Worm (Caenorhabditis elegans): ENCODE data around the gene F08H9.3.
A peak's percentile ranks its signal among the peaks of the same experiment; 100 is the strongest.

The F08H9.3 gene

ce11 chrV:14463087-14463486 lies at the start of gene F08H9.3:
Gene F08H9.3, minus strand, starts transcription at chrV:14463338.
- TF ChIP-seq ref-2 (tag; optimal IDR thresholded peaks at IDR 0.05) (peak; percentile 17), elt-2 (tag; optimal IDR thresholded peaks at IDR 0.05) (peak; percentile 2)

DNA sequence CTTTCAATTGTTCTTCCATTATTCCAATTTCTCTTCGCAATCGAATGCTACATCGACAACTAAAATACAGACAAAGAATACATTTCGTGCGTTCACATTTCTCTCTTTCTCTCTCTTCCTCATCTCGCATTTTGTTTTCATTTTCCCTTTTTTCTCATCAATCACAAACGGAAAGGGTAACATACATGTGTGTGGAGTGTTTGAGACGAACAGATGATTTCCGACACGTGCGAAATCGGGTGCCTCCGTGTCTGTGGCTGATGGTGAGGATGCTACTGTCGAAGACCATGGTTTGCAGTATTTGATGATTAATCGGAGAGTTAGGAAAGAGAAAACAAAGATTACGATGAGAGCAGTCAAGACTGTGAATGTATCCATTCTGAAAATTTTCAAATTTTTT lies 47.6 kb upstream of the F08H9.3 start, which contains the start of gene R02D5.9:
R02D5.9 (minus strand) TSS at position 378 of the 400 bp plus-strand sequence.
- TF ChIP-seq hlh-13 (GFP tag; optimal IDR thresholded peaks at IDR 0.05) (no peak), lin-11 (tag; optimal IDR thresholded peaks at IDR 0.05) (no peak), ceh-22 (tag; optimal IDR thresholded peaks at IDR 0.05) (no peak), ceh-34 (tag; optimal IDR thresholded peaks at IDR 0.05) (no peak), ceh-2 (tag; optimal IDR thresholded peaks at IDR 0.05) (no peak), dve-1 (tag; optimal IDR thresholded peaks at IDR 0.05) (no peak), lim-6 (tag; optimal IDR thresholded peaks at IDR 0.05) (no peak), zip-5 (tag; optimal IDR thresholded peaks at IDR 0.05) (no peak), ceh-18 (tag; optimal IDR thresholded peaks at IDR 0.05) (no peak), unc-55 (GFP tag; optimal IDR thresholded peaks at IDR 0.05) (no peak)

ce11 chrV:14508556-14508955 lies 45.4 kb upstream of the F08H9.3 start:
- TF ChIP-seq che-1 (tag; optimal IDR thresholded peaks at IDR 0.05) (no peak), nfya-1 (tag; optimal IDR thresholded peaks at IDR 0.05) (no peak), pha-4 (tag; optimal IDR thresholded peaks at IDR 0.05) (no peak), nhr-232 (tag; optimal IDR thresholded peaks at IDR 0.05) (no peak), ceh-30 (tag; optimal IDR thresholded peaks at IDR 0.05) (no peak), lim-6 (tag; optimal IDR thresholded peaks at IDR 0.05) (no peak), fkh-10 (GFP tag; optimal IDR thresholded peaks at IDR 0.05) (no peak), pqm-1 (tag; optimal IDR thresholded peaks at IDR 0.05) (no peak), T23F11.4 (GFP tag; optimal IDR thresholded peaks at IDR 0.05) (no peak), mec-3 (tag; optimal IDR thresholded peaks at IDR 0.05; ENCODE audit: borderline replicate concordance) (no peak), pat-9 (tag; optimal IDR thresholded peaks at IDR 0.05) (no peak), ceh-2 (tag; optimal IDR thresholded peaks at IDR 0.05) (no peak), eyg-1 (tag; optimal IDR thresholded peaks at IDR 0.05) (no peak), gmeb-2 (tag; optimal IDR thresholded peaks at IDR 0.05) (no peak), elt-2 (tag; optimal IDR thresholded peaks at IDR 0.05) (no peak), ceh-9 (tag; optimal IDR thresholded peaks at IDR 0.05) (no peak), tbx-7 (tag; optimal IDR thresholded peaks at IDR 0.05) (no peak)

- no peak for TF ChIP-seq ceh-34 (tag; optimal IDR thresholded peaks at IDR 0.05)
- TF ChIP-seq hlh-30 (tag; optimal IDR thresholded peaks at IDR 0.05; ENCODE audit: insufficient read depth) = no peak
- no peak for TF ChIP-seq fax-1 (tag; optimal IDR thresholded peaks at IDR 0.05)
- no peak for TF ChIP-seq pag-3 (tag; optimal IDR thresholded peaks at IDR 0.05; ENCODE audit: borderline replicate concordance)
- no peak for TF ChIP-seq ama-1 (optimal IDR thresholded peaks at IDR 0.05)
- peak; percentile 4 for TF ChIP-seq T23F11.4 (GFP tag; optimal IDR thresholded peaks at IDR 0.05)
- no peak for TF ChIP-seq K02D7.2 (tag; optimal IDR thresholded peaks at IDR 0.05)
- no peak for TF ChIP-seq K09A11.1 (tag; optimal IDR thresholded peaks at IDR 0.05; ENCODE audit: insufficient read depth)
- no peak for TF ChIP-seq sdc-2 (tag; optimal IDR thresholded peaks at IDR 0.05)
- no peak for TF ChIP-seq F13H6.1 (tag; optimal IDR thresholded peaks at IDR 0.05)
- TF ChIP-seq tbx-7 (tag; optimal IDR thresholded peaks at IDR 0.05) = no peak
- TF ChIP-seq mec-3 (tag; optimal IDR thresholded peaks at IDR 0.05; ENCODE audit: borderline replicate concordance) = no peak
- no peak for TF ChIP-seq ztf-16 (tag; optimal IDR thresholded peaks at IDR 0.05)
- peak; percentile 77 for TF ChIP-seq ref-2 (tag; optimal IDR thresholded peaks at IDR 0.05)
- TF ChIP-seq elt-2 (tag; optimal IDR thresholded peaks at IDR 0.05) = no peak
- no peak for TF ChIP-seq nhr-232 (tag; optimal IDR thresholded peaks at IDR 0.05)
Observed at ce11 chrV:14508005-14508521, 44.9 kb upstream of the F08H9.3 start, which contains the start of gene R02D5.1. Gene R02D5.1, plus strand, starts transcription at chrV:14508249.

Measured in whole organism, late embryonic.